Fruit fly (Drosophila melanogaster): ENCODE data around the gene CG18766.

- TF ChIP-seq EcR (GFP tag; optimal IDR thresholded peaks at IDR 0.05) = no peak
- no peak for TF ChIP-seq psq (optimal IDR thresholded peaks at IDR 0.05)
These were observed 48.2 kb downstream of the CG18766 start for dm6 chr3R:27196866-27197265.

All from whole organism.